Worm (Caenorhabditis elegans): ENCODE measurements around the gene tba-4.

Gene tba-4

DNA sequence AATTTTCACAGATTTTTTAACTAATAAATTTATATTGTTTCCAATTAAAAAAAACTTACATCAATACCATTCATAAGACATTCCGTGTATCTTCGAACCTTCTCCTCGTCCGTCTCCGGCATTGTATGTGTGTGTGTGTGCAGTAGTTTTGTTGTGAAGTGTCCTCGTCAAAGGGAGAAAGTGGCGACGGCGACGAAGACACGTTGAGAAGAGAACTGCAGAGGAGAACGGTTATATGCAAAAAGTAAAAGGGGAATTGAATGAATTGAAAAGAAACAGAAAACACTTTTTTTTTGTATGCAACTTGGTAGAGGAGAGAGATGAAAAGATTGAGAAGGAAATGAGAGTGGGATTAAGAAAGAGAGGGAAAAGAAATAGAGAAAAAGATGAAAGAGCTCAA is 26.9 kb downstream of the tba-4 start:
- TF ChIP-seq ceh-39 (tag; optimal IDR thresholded peaks at IDR 0.05) (no peak), drap-1 (GFP tag; optimal IDR thresholded peaks at IDR 0.05) (no peak), unc-39 (tag; optimal IDR thresholded peaks at IDR 0.05) (no peak), lin-32 (GFP tag; optimal IDR thresholded peaks at IDR 0.05) (no peak), lin-13 (tag; optimal IDR thresholded peaks at IDR 0.05) (no peak), ceh-83 (GFP tag; optimal IDR thresholded peaks at IDR 0.05) (no peak), hlh-1 (tag; optimal IDR thresholded peaks at IDR 0.05) (no peak)

DNA sequence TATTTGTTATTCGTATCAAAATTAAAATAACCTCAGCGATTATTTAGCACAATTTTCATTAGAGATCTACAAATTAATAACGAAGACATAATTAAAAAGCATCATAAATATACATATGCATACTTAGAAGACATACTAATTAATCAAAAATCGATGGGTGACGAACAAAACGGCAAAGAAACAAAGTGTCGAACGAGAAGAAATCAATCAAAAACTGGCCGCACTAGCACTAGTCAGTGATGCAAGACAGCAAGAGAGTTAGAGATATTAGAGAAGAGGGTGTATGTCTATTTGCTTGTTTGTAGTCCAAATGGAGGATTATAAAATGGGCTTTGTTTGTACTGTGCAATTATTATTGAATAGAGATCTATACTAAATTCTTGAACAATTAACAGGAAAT is 28.3 kb downstream of the tba-4 start:
- peak; percentile 81 for TF ChIP-seq unc-62 (GFP tag; optimal IDR thresholded peaks at IDR 0.05)
- TF ChIP-seq flh-1 (GFP tag; optimal IDR thresholded peaks at IDR 0.05) = no peak
- TF ChIP-seq nhr-12 (tag; optimal IDR thresholded peaks at IDR 0.05) = no peak
- TF ChIP-seq elt-1 (tag; optimal IDR thresholded peaks at IDR 0.05; ENCODE audit: borderline replicate concordance, insufficient read depth) = no peak

ce11 chrII:10947317-10947716 is 28.8 kb downstream of the tba-4 start, which contains the start of the genes tceb-3 and gskl-1:
tceb-3 (minus strand) TSS chrII:10947417.
gskl-1 (plus strand) TSS chrII:10947559.
- no peak for TF ChIP-seq tbx-8 (GFP tag; optimal IDR thresholded peaks at IDR 0.05)
- TF ChIP-seq zip-8 (tag; optimal IDR thresholded peaks at IDR 0.05) = no peak
- no peak for TF ChIP-seq hlh-1 (tag; optimal IDR thresholded peaks at IDR 0.05)
- no peak for TF ChIP-seq nhr-76 (tag; optimal IDR thresholded peaks at IDR 0.05)
- TF ChIP-seq ham-2 (GFP tag; optimal IDR thresholded peaks at IDR 0.05) = no peak

DNA sequence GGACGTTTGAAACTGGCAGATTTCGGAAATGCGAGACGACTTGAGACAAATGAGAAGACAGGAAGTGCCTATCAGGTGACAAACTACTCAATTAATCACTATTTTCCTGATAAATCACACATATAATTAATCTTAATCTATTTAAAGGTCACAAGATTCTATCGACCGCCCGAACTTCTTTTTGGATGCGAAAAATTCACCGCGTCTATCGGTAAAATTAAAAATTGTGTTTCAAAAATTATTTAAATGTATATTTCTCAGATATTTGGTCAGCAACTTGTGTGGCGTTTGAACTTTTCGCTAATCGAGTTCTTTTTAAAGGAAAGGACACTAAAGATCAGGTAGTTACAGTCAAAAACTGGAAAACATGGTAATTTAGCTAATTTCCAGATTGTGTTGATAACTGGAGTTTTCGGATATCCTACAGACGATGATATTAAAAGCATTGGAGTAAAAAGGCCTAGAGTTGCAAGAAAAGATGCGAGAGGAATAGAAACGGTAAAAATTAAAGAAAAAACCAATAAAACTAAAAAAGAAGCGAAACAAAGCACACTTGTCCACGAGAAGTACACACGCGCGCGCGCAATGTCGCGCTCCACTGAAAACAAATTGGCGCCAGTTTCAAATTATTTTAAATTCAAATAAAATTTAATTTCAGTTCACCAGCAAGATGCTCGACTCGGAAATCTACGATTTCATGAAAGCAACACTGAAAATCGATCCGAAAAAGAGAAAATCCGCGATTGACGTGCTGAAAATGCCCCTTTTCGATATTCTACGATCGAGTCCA is 29.9 kb downstream of the tba-4 start:
- TF ChIP-seq tbx-8 (GFP tag; optimal IDR thresholded peaks at IDR 0.05) = no peak
- no peak for TF ChIP-seq nhr-76 (tag; optimal IDR thresholded peaks at IDR 0.05)
- TF ChIP-seq nhr-237 (tag; optimal IDR thresholded peaks at IDR 0.05) = no peak
- TF ChIP-seq cnd-1 (tag; optimal IDR thresholded peaks at IDR 0.05) = no peak
- no peak for TF ChIP-seq lin-32 (GFP tag; optimal IDR thresholded peaks at IDR 0.05)
- no peak for TF ChIP-seq drap-1 (GFP tag; optimal IDR thresholded peaks at IDR 0.05)
- no peak for TF ChIP-seq nhr-12 (tag; optimal IDR thresholded peaks at IDR 0.05)

DNA sequence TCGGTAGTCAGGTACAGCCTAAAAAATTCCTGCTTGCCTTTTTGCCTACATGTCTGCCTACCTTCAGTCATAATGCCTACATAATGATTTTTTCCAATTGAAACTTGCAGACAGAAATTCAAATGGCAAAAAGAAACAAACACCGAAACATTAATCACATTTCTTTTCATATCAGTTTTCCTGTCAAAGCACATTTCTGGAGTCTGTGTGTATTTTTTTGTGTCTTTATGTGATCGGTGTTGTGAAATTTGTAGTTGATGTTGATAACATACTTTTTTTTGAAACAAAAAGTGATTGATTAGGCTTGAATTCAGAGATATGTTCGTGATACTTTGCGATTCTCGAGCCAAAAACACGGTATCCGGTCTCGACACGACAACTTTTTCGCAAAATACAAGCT is 30.9 kb downstream of the tba-4 start:
- TF ChIP-seq nhr-76 (tag; optimal IDR thresholded peaks at IDR 0.05) (no peak), sem-2 (GFP tag; optimal IDR thresholded peaks at IDR 0.05) (no peak), ztf-11 (tag; optimal IDR thresholded peaks at IDR 0.05) (no peak), elt-3 (tag; optimal IDR thresholded peaks at IDR 0.05) (no peak), nhr-12 (tag; optimal IDR thresholded peaks at IDR 0.05) (no peak), M03D4.4 (tag; optimal IDR thresholded peaks at IDR 0.05) (no peak), drap-1 (GFP tag; optimal IDR thresholded peaks at IDR 0.05) (no peak)

- no peak for TF ChIP-seq nhr-28 (tag; optimal IDR thresholded peaks at IDR 0.05)
- TF ChIP-seq blmp-1 (tag; optimal IDR thresholded peaks at IDR 0.05) = peak; percentile 6
Measured at ce11 chrII:10950107-10950679, 31.7 kb downstream of the tba-4 start, which contains the start of gene gst-5. gst-5 (plus strand) TSS chrII:10950352.

ce11 chrII:10953065-10953464 is 34.6 kb downstream of the tba-4 start, which contains the start of gene nos-1:
nos-1 (minus strand) TSS chrII:10953165.
- TF ChIP-seq sem-2 (GFP tag; optimal IDR thresholded peaks at IDR 0.05) (no peak), sptf-1 (tag; optimal IDR thresholded peaks at IDR 0.05) (no peak)

ce11 chrII:10955114-10955513 is 36.6 kb downstream of the tba-4 start:
- TF ChIP-seq mls-2 (tag; optimal IDR thresholded peaks at IDR 0.05) (no peak), nhr-2 (tag; optimal IDR thresholded peaks at IDR 0.05) (no peak)
